Worm (Caenorhabditis elegans) whole organism, L3 larva: ENCODE results near the gene wdfy-3.

Source experiments
- R02D3.7 ChIP-seq: fragments of 150-350 bp; optimal IDR thresholded peaks from 2 replicates; lab custom pipeline; 2014; ENCODE audit warnings: missing biosample characterization, missing genetic modification characterization
- ZK546.5 ChIP-seq: sonication (generic microtip); optimal IDR thresholded peaks from 2 replicates; lab custom pipeline; 2017; ENCODE audit warnings: missing biosample characterization, missing genetic modification characterization
- aly-2 ChIP-seq: fragments of 150-350 bp; optimal IDR thresholded peaks from 2 replicates; lab custom pipeline; 2014; ENCODE audit warnings: missing biosample characterization, missing genetic modification characterization
- ama-1 ChIP-seq: fragments of 150-350 bp; optimal IDR thresholded peaks from 2 replicates; lab custom pipeline; 2018
- ceh-28 ChIP-seq: fragments of 150-350 bp; optimal IDR thresholded peaks from 2 replicates; lab custom pipeline; 2014; ENCODE audit warnings: missing biosample characterization, missing genetic modification reagents, missing genetic modification characterization
- ceh-9 ChIP-seq: sonication (generic microtip); optimal IDR thresholded peaks from 2 replicates; lab custom pipeline; 2018; ENCODE audit warnings: missing biosample characterization, missing genetic modification characterization
- daf-12 ChIP-seq: fragments of 150-350 bp; optimal IDR thresholded peaks from 2 replicates; lab custom pipeline; 2014; ENCODE audit warnings: missing biosample characterization, missing genetic modification reagents, missing genetic modification characterization
- egl-27 ChIP-seq: sonication (generic microtip); optimal IDR thresholded peaks from 4 replicates; lab custom pipeline; 2017; ENCODE audit warnings: missing biosample characterization, missing genetic modification reagents, missing genetic modification characterization
- egl-5 ChIP-seq: fragments of 150-350 bp; optimal IDR thresholded peaks from 2 replicates; lab custom pipeline; 2017; ENCODE audit warnings: missing biosample characterization, missing genetic modification reagents, missing genetic modification characterization, inconsistent platforms
- elt-1 ChIP-seq: fragments of 150-350 bp; optimal IDR thresholded peaks from 2 replicates; lab custom pipeline; 2014; ENCODE audit warnings: missing biosample characterization, missing genetic modification characterization
- elt-2 ChIP-seq: sonication (generic microtip); optimal IDR thresholded peaks from 2 replicates; lab custom pipeline; 2016; ENCODE audit warnings: missing genetic modification reagents, mild to moderate bottlenecking, missing genetic modification characterization, missing compliant biosample characterization
- elt-3 ChIP-seq, 3 experiments: fragments of 150-350 bp in 1 of 3; sonication (generic microtip) in 2 of 3; optimal IDR thresholded peaks; 2 replicates in 2 of 3; 4 replicates in 1 of 3; lab custom pipeline; 2014 to 2017; ENCODE audit warnings: missing biosample characterization in 3 of 3, missing genetic modification characterization in 3 of 3
- eor-1 ChIP-seq, 2 experiments: fragments of 150-350 bp; optimal IDR thresholded peaks; 2 replicates each; lab custom pipeline; 2014 to 2018; ENCODE audit warnings: missing biosample characterization in 2 of 2, missing genetic modification characterization in 2 of 2
- fkh-10 ChIP-seq: sonication (generic microtip); optimal IDR thresholded peaks from 2 replicates; lab custom pipeline; 2017; ENCODE audit warnings: missing biosample characterization, missing genetic modification reagents, missing genetic modification characterization
- fkh-2 ChIP-seq: fragments of 150-350 bp; optimal IDR thresholded peaks from 2 replicates; lab custom pipeline; 2014; ENCODE audit warnings: missing biosample characterization, missing genetic modification reagents, missing genetic modification characterization
- fos-1 ChIP-seq: fragments of 150-350 bp; optimal IDR thresholded peaks from 2 replicates; lab custom pipeline; 2014; ENCODE audit warnings: missing biosample characterization, missing genetic modification characterization
- hmg-11 ChIP-seq: sonication (generic microtip); optimal IDR thresholded peaks from 2 replicates; lab custom pipeline; 2016; ENCODE audit warnings: missing genetic modification characterization, missing compliant biosample characterization
- jun-1 ChIP-seq: fragments of 150-350 bp; optimal IDR thresholded peaks from 2 replicates; lab custom pipeline; 2014; ENCODE audit warnings: missing biosample characterization, missing genetic modification reagents, missing genetic modification characterization
- lin-15B ChIP-seq: fragments of 150-350 bp; optimal IDR thresholded peaks from 2 replicates; lab custom pipeline; 2014; ENCODE audit warnings: missing biosample characterization, missing genetic modification characterization
- lin-39 ChIP-seq: fragments of 150-350 bp; optimal IDR thresholded peaks from 2 replicates; lab custom pipeline; 2018; ENCODE audit warnings: missing biosample characterization, missing genetic modification reagents, missing genetic modification characterization
- lsy-12 ChIP-seq: sonication (generic microtip); optimal IDR thresholded peaks from 2 replicates; lab custom pipeline; 2016; ENCODE audit warnings: mild to moderate bottlenecking, missing genetic modification characterization, missing compliant biosample characterization
- mdl-1 ChIP-seq: fragments of 150-350 bp; optimal IDR thresholded peaks from 2 replicates; lab custom pipeline; 2014; ENCODE audit warnings: missing biosample characterization, missing genetic modification characterization
- mml-1 ChIP-seq: fragments of 150-350 bp; sonication (generic microtip); optimal IDR thresholded peaks from 3 replicates; lab custom pipeline; 2014; ENCODE audit warnings: missing biosample characterization, missing genetic modification characterization
- nfya-1 ChIP-seq: sonication (generic microtip); optimal IDR thresholded peaks from 2 replicates; lab custom pipeline; 2017; ENCODE audit warnings: missing genetic modification characterization, mild to moderate bottlenecking, missing compliant biosample characterization, antibody characterized with exemption, moderate library complexity; ENCODE audit not compliant: insufficient read depth
- nhr-11 ChIP-seq: fragments of 150-350 bp; optimal IDR thresholded peaks from 2 replicates; lab custom pipeline; 2014; ENCODE audit warnings: missing biosample characterization, missing genetic modification characterization
- nhr-237 ChIP-seq: fragments of 150-350 bp; optimal IDR thresholded peaks from 2 replicates; lab custom pipeline; 2014; ENCODE audit warnings: missing biosample characterization, missing genetic modification characterization
- nhr-25 ChIP-seq: sonication (generic microtip); optimal IDR thresholded peaks from 2 replicates; lab custom pipeline; 2017; ENCODE audit warnings: missing biosample characterization, missing genetic modification characterization
- nhr-28 ChIP-seq: fragments of 150-350 bp; optimal IDR thresholded peaks from 2 replicates; lab custom pipeline; 2014; ENCODE audit warnings: missing biosample characterization, missing genetic modification characterization
- nhr-67 ChIP-seq: fragments of 150-350 bp; optimal IDR thresholded peaks from 2 replicates; lab custom pipeline; 2014; ENCODE audit warnings: missing biosample characterization, missing genetic modification characterization
- nhr-76 ChIP-seq: fragments of 150-350 bp; sonication (generic microtip); optimal IDR thresholded peaks from 5 replicates; lab custom pipeline; 2014; ENCODE audit warnings: missing biosample characterization, missing genetic modification characterization
- nhr-77 ChIP-seq: fragments of 150-350 bp; optimal IDR thresholded peaks from 2 replicates; lab custom pipeline; 2014; ENCODE audit warnings: missing biosample characterization, missing genetic modification characterization
- pha-4 ChIP-seq: fragments of 150-350 bp; optimal IDR thresholded peaks from 2 replicates; lab custom pipeline; 2014; ENCODE audit warnings: missing biosample characterization, missing genetic modification reagents, missing genetic modification characterization
- pqm-1 ChIP-seq: fragments of 150-350 bp; optimal IDR thresholded peaks from 2 replicates; lab custom pipeline; 2017; ENCODE audit warnings: missing biosample characterization, missing genetic modification characterization, inconsistent platforms
- sea-2 ChIP-seq: fragments of 150-350 bp; sonication (generic microtip); optimal IDR thresholded peaks from 4 replicates; lab custom pipeline; 2014; ENCODE audit warnings: missing biosample characterization, missing genetic modification reagents, missing genetic modification characterization
- unc-39 ChIP-seq: sonication (generic microtip); optimal IDR thresholded peaks from 4 replicates; lab custom pipeline; 2017; ENCODE audit warnings: missing biosample characterization, missing genetic modification characterization
- unc-62 ChIP-seq: fragments of 150-350 bp; sonication (generic microtip); optimal IDR thresholded peaks from 4 replicates; lab custom pipeline; 2014; ENCODE audit warnings: missing biosample characterization, missing genetic modification reagents, missing genetic modification characterization
- ztf-11 ChIP-seq: fragments of 150-350 bp; optimal IDR thresholded peaks from 2 replicates; lab custom pipeline; 2014; ENCODE audit warnings: missing biosample characterization, missing genetic modification characterization

Gene wdfy-3

ce11 chrIV:12689709-12690142 is 36.5 kb downstream of the wdfy-3 start:
- TF ChIP-seq fos-1 (tag; lab: Kevin White, UChicago) (no peak), fkh-2 (tag; lab: Kevin White, UChicago) (no peak), aly-2 (tag; lab: Kevin White, UChicago) (no peak), egl-5 (tag; lab: Kevin White, UChicago) (no peak), lin-39 (tag; lab: Kevin White, UChicago) (no peak), fkh-10 (no peak), jun-1 (tag; lab: Kevin White, UChicago) (peak; percentile 53), lin-15B (tag; lab: Kevin White, UChicago) (no peak), eor-1 (tag; optimal IDR thresholded peaks at IDR 0.05; lab: Kevin White, UChicago) (no peak), nhr-25 (tag; lab: Kevin White, UChicago) (no peak), elt-3 (tag; optimal IDR thresholded peaks at IDR 0.05; lab: Kevin White, UChicago) (no peak), elt-2 (tag; lab: Kevin White, UChicago) (peak; percentile 99), nhr-76 (tag; lab: Kevin White, UChicago) (no peak), R02D3.7 (no peak), unc-39 (tag; lab: Kevin White, UChicago) (no peak), ceh-9 (tag; lab: Kevin White, UChicago) (no peak), nhr-237 (tag; lab: Kevin White, UChicago) (no peak), daf-12 (tag; lab: Kevin White, UChicago) (no peak), ztf-11 (tag; lab: Kevin White, UChicago) (no peak), nfya-1 (tag; lab: Kevin White, UChicago) (no peak), elt-1 (tag; lab: Kevin White, UChicago) (no peak), egl-27 (tag; lab: Kevin White, UChicago) (no peak), ama-1 (lab: Kevin White, UChicago) (no peak), nhr-11 (tag; lab: Kevin White, UChicago) (no peak), lsy-12 (tag; lab: Kevin White, UChicago) (no peak), hmg-11 (tag; lab: Kevin White, UChicago) (no peak), ZK546.5 (tag; lab: Kevin White, UChicago) (no peak), pha-4 (tag; lab: Kevin White, UChicago) (peak; percentile 34), nhr-28 (tag; lab: Kevin White, UChicago) (no peak), pqm-1 (peak; percentile 91), nhr-77 (tag; lab: Kevin White, UChicago) (no peak), nhr-67 (tag; lab: Kevin White, UChicago) (no peak)

ce11 chrIV:12698880-12699279 is 45.7 kb downstream of the wdfy-3 start:
- no peak for TF ChIP-seq nhr-25 (tag; lab: Kevin White, UChicago)
- TF ChIP-seq jun-1 (tag; lab: Kevin White, UChicago): peak; percentile 18
- no peak for TF ChIP-seq egl-5 (tag; lab: Kevin White, UChicago)
- no peak for TF ChIP-seq fos-1 (tag; lab: Kevin White, UChicago)
- TF ChIP-seq unc-62: no peak
- no peak for TF ChIP-seq hmg-11 (tag; lab: Kevin White, UChicago)
- TF ChIP-seq mml-1 (tag; lab: Kevin White, UChicago): no peak
- peak; percentile 75 for TF ChIP-seq pqm-1
- TF ChIP-seq elt-2 (tag; lab: Kevin White, UChicago): peak; percentile 90
- TF ChIP-seq unc-39 (tag; lab: Kevin White, UChicago): no peak
- TF ChIP-seq ama-1 (lab: Kevin White, UChicago): no peak

- TF ChIP-seq elt-2 (tag; lab: Kevin White, UChicago) (peak; percentile 80), mdl-1 (tag; lab: Kevin White, UChicago) (no peak), nhr-11 (tag; lab: Kevin White, UChicago) (no peak), lin-15B (tag; lab: Kevin White, UChicago) (no peak), ceh-28 (no peak)
These were observed 47.0 kb downstream of the wdfy-3 start for ce11 chrIV:12700204-12700603.

- TF ChIP-seq sea-2 (GFP tag; lab: Kevin White, UChicago) (no peak), ztf-11 (tag; lab: Kevin White, UChicago) (no peak), mml-1 (tag; lab: Kevin White, UChicago) (no peak), nhr-76 (tag; lab: Kevin White, UChicago) (no peak), pha-4 (tag; lab: Kevin White, UChicago) (no peak), nhr-237 (tag; lab: Kevin White, UChicago) (no peak), fkh-10 (no peak), egl-5 (tag; lab: Kevin White, UChicago) (no peak)
These were observed 47.7 kb downstream of the wdfy-3 start for ce11 chrIV:12700944-12701343.
